Fruit fly (Drosophila melanogaster) whole organism, embryonic: ENCODE data around the gene Ufsp2.

Experiments used
- CG10366 ChIP-seq: fragments of 200-800 bp; sonication (Bioruptor generic); IDR thresholded peaks from 2 replicates; pipeline ENCODE4 v1.3.6; 2022; ENCODE audit warnings: missing biosample characterization, missing genetic modification characterization
- CG11456 ChIP-seq: fragments of 200-800 bp; sonication (Bioruptor generic); IDR thresholded peaks from 3 replicates; pipeline ENCODE4 v1.3.6; 2022; ENCODE audit warnings: missing biosample characterization, missing genetic modification characterization
- CG12769 ChIP-seq: fragments of 200-800 bp; sonication (Bioruptor generic); optimal IDR thresholded peaks from 2 replicates; lab custom pipeline; 2019; ENCODE audit warnings: missing biosample characterization, mild to moderate bottlenecking, missing genetic modification characterization, moderate library complexity
- CG13123 ChIP-seq: fragments of 200-800 bp; sonication (Bioruptor generic); optimal IDR thresholded peaks from 2 replicates; lab custom pipeline; 2016; ENCODE audit warnings: missing biosample characterization, missing genetic modification characterization
- CG14441 ChIP-seq: fragments of 200-800 bp; sonication (Bioruptor generic); IDR thresholded peaks from 2 replicates; pipeline ENCODE4 v1.3.6; 2022; ENCODE audit warnings: missing biosample characterization, missing genetic modification characterization
- CG17612 ChIP-seq: fragments of 200-800 bp; sonication (Bioruptor generic); IDR thresholded peaks from 2 replicates; pipeline ENCODE4 v1.3.6; 2022; ENCODE audit warnings: missing biosample characterization, missing genetic modification characterization
- CG17912 ChIP-seq: fragments of 200-800 bp; sonication (Bioruptor generic); optimal IDR thresholded peaks from 2 replicates; lab custom pipeline; 2018; ENCODE audit warnings: missing biosample characterization, mild to moderate bottlenecking, missing genetic modification characterization
- CG3065 ChIP-seq: fragments of 200-800 bp; sonication (Bioruptor generic); optimal IDR thresholded peaks from 2 replicates; lab custom pipeline; 2016; ENCODE audit warnings: missing biosample characterization, missing genetic modification characterization
- CG31365 ChIP-seq: fragments of 200-800 bp; sonication (Bioruptor generic); optimal IDR thresholded peaks from 2 replicates; lab custom pipeline; 2018; ENCODE audit warnings: missing biosample characterization, mild to moderate bottlenecking, missing genetic modification characterization
- CG34422 ChIP-seq: fragments of 200-800 bp; sonication (Bioruptor generic); IDR thresholded peaks from 3 replicates; pipeline ENCODE4 v1.3.6; 2022; ENCODE audit warnings: missing biosample characterization, missing genetic modification characterization
- CG4424 ChIP-seq: fragments of 200-800 bp; sonication (Bioruptor generic); optimal IDR thresholded peaks from 3 replicates; lab custom pipeline; 2016; ENCODE audit warnings: missing biosample characterization, missing genetic modification characterization
- CG4820 ChIP-seq: fragments of 200-800 bp; sonication (Bioruptor generic); optimal IDR thresholded peaks from 3 replicates; lab custom pipeline; 2016; ENCODE audit warnings: missing biosample characterization, missing genetic modification characterization
- CG4854 ChIP-seq: fragments of 200-800 bp; sonication (Bioruptor generic); optimal IDR thresholded peaks from 2 replicates; lab custom pipeline; 2016; ENCODE audit warnings: missing biosample characterization, missing genetic modification characterization, inconsistent platforms
- CG7839 ChIP-seq: fragments of 200-800 bp; sonication (Bioruptor generic); optimal IDR thresholded peaks from 3 replicates; lab custom pipeline; 2018; ENCODE audit warnings: missing biosample characterization, mild to moderate bottlenecking, missing genetic modification characterization, moderate library complexity
- CG8290 ChIP-seq, 3 experiments: fragments of 200-800 bp; sonication (Bioruptor generic); optimal IDR thresholded peaks; 2 replicates each; lab custom pipeline; 2016 to 2019; ENCODE audit warnings: missing biosample characterization in 3 of 3, missing genetic modification characterization in 3 of 3, mild to moderate bottlenecking in 2 of 3, moderate library complexity in 1 of 3
- CG8765 ChIP-seq: fragments of 200-800 bp; sonication (Bioruptor generic); IDR thresholded peaks from 2 replicates; pipeline ENCODE4 v1.3.6; 2022; ENCODE audit warnings: missing biosample characterization, missing genetic modification characterization
- CG9609 ChIP-seq: fragments of 200-800 bp; sonication (Bioruptor generic); optimal IDR thresholded peaks from 3 replicates; lab custom pipeline; 2016; ENCODE audit warnings: missing biosample characterization, missing genetic modification characterization
- CHES-1-like ChIP-seq: fragments of 200-800 bp; sonication (Bioruptor generic); optimal IDR thresholded peaks from 2 replicates; lab custom pipeline; 2016; ENCODE audit warnings: missing biosample characterization, missing genetic modification characterization
- CkIIα-i1 ChIP-seq: fragments of 200-800 bp; sonication (Bioruptor generic); IDR thresholded peaks from 2 replicates; pipeline ENCODE4 v1.3.6; 2022; ENCODE audit warnings: missing biosample characterization, missing genetic modification characterization
- Dek ChIP-seq: fragments of 200-800 bp; sonication (Bioruptor generic); optimal IDR thresholded peaks from 3 replicates; lab custom pipeline; 2019; ENCODE audit warnings: missing biosample characterization, mild to moderate bottlenecking, missing genetic modification characterization, moderate library complexity
- Gug ChIP-seq: fragments of 200-800 bp; sonication (Bioruptor generic); IDR thresholded peaks from 4 replicates; pipeline ENCODE4 v1.3.6; 2022; ENCODE audit warnings: missing biosample characterization, missing genetic modification characterization
- HHEX ChIP-seq: fragments of 200-800 bp; sonication (Bioruptor generic); optimal IDR thresholded peaks from 3 replicates; lab custom pipeline; 2017; ENCODE audit warnings: missing biosample characterization, mild to moderate bottlenecking, missing genetic modification characterization, missing genetic modification reagents
- Hmx ChIP-seq: fragments of 200-800 bp; sonication (Bioruptor generic); optimal IDR thresholded peaks from 2 replicates; lab custom pipeline; 2016; ENCODE audit warnings: missing biosample characterization, missing genetic modification characterization
- Spps ChIP-seq: fragments of 200-800 bp; sonication (Bioruptor generic); optimal IDR thresholded peaks from 2 replicates; lab custom pipeline; 2018; ENCODE audit warnings: missing biosample characterization, mild to moderate bottlenecking, missing genetic modification characterization
- Stat92E ChIP-seq, 3 experiments: fragments of >200 bp in 2 of 3; fragments of 200-800 bp in 1 of 3; sonication (Bioruptor generic) in 1 of 3; optimal IDR thresholded peaks; 2 replicates each; lab custom pipeline; 2017 to 2019; ENCODE audit warnings: missing biosample characterization in 3 of 3, missing genetic modification characterization in 3 of 3, mild to moderate bottlenecking in 1 of 3, moderate library complexity in 1 of 3
- Usf ChIP-seq: fragments of 200-800 bp; sonication (Bioruptor generic); optimal IDR thresholded peaks from 2 replicates; lab custom pipeline; 2017; ENCODE audit warnings: missing genotype, missing biosample characterization, missing genetic modification characterization
- ato ChIP-seq: fragments of 200-800 bp; sonication (Bioruptor generic); IDR thresholded peaks from 2 replicates; pipeline ENCODE4 v1.3.6; 2022; ENCODE audit warnings: missing biosample characterization, missing genetic modification characterization; ENCODE audit not compliant: partially characterized antibody
- cwo ChIP-seq: fragments of 200-800 bp; sonication (Bioruptor generic); optimal IDR thresholded peaks from 3 replicates; lab custom pipeline; 2017; ENCODE audit warnings: missing biosample characterization, missing genetic modification characterization, mild to moderate bottlenecking, moderate library complexity, missing genetic modification reagents
- dati ChIP-seq: fragments of 200-800 bp; sonication (Bioruptor generic); IDR thresholded peaks from 2 replicates; pipeline ENCODE4 v1.3.6; 2022; ENCODE audit warnings: missing biosample characterization, missing genetic modification characterization
- en ChIP-seq: fragments of 200-800 bp; sonication (Bioruptor generic); optimal IDR thresholded peaks from 2 replicates; lab custom pipeline; 2016; ENCODE audit warnings: missing biosample characterization, missing genetic modification characterization
- fd3F ChIP-seq: fragments of 200-800 bp; sonication (Bioruptor generic); optimal IDR thresholded peaks from 2 replicates; lab custom pipeline; 2018; ENCODE audit warnings: missing biosample characterization, mild to moderate bottlenecking, missing genetic modification characterization, moderate library complexity
- fd96Cb ChIP-seq: fragments of 200-800 bp; sonication (Bioruptor generic); optimal IDR thresholded peaks from 2 replicates; lab custom pipeline; 2018; ENCODE audit warnings: missing biosample characterization, mild to moderate bottlenecking, missing genetic modification characterization, moderate library complexity
- insv ChIP-seq, 2 experiments: fragments of 200-800 bp; sonication (Bioruptor generic); optimal IDR thresholded peaks; 3 replicates each; lab custom pipeline; 2016 to 2018; ENCODE audit warnings: missing biosample characterization in 2 of 2, missing genetic modification characterization in 2 of 2
- lab ChIP-seq: fragments of 200-800 bp; sonication (Bioruptor generic); optimal IDR thresholded peaks from 3 replicates; lab custom pipeline; 2017; ENCODE audit warnings: missing biosample characterization, missing genetic modification characterization, mild to moderate bottlenecking, moderate library complexity, missing genetic modification reagents
- lilli ChIP-seq: fragments of 200-800 bp; sonication (Bioruptor generic); optimal IDR thresholded peaks from 3 replicates; lab custom pipeline; 2016; ENCODE audit warnings: missing biosample characterization, missing genetic modification characterization
- nmo ChIP-seq: fragments of 200-800 bp; sonication (Bioruptor generic); optimal IDR thresholded peaks from 2 replicates; lab custom pipeline; 2018; ENCODE audit warnings: missing biosample characterization, mild to moderate bottlenecking, missing genetic modification characterization, moderate library complexity
- odd ChIP-seq: fragments of 200-800 bp; sonication (Bioruptor generic); optimal IDR thresholded peaks from 2 replicates; lab custom pipeline; 2017; ENCODE audit warnings: missing biosample characterization, mild to moderate bottlenecking, missing genetic modification characterization
- onecut ChIP-seq: fragments of 200-800 bp; sonication (Bioruptor generic); IDR thresholded peaks from 2 replicates; pipeline ENCODE4 v1.3.6; 2022; ENCODE audit warnings: missing biosample characterization, missing genetic modification characterization
- pb ChIP-seq: fragments of 200-800 bp; sonication (Bioruptor generic); optimal IDR thresholded peaks from 3 replicates; lab custom pipeline; 2016; ENCODE audit warnings: missing biosample characterization, missing genetic modification characterization
- pzg ChIP-seq: fragments of 200-800 bp; sonication (Bioruptor generic); optimal IDR thresholded peaks from 3 replicates; lab custom pipeline; 2018; ENCODE audit warnings: missing biosample characterization, mild to moderate bottlenecking, missing genetic modification characterization, moderate library complexity
- rib ChIP-seq: fragments of 200-800 bp; sonication (Bioruptor generic); IDR thresholded peaks from 2 replicates; pipeline ENCODE4 v1.3.6; 2022; ENCODE audit warnings: missing biosample characterization, missing genetic modification characterization
- sna ChIP-seq: fragments of 200-800 bp; sonication (Bioruptor generic); IDR thresholded peaks from 2 replicates; pipeline ENCODE4 v1.3.6; 2022; ENCODE audit warnings: missing biosample characterization, missing genetic modification characterization; ENCODE audit not compliant: partially characterized antibody
- stwl ChIP-seq: fragments of 200-800 bp; sonication (Bioruptor generic); optimal IDR thresholded peaks from 3 replicates; lab custom pipeline; 2018; ENCODE audit warnings: missing biosample characterization, mild to moderate bottlenecking, missing genetic modification characterization, moderate library complexity
- tap ChIP-seq: fragments of 200-800 bp; optimal IDR thresholded peaks from 3 replicates; lab custom pipeline; 2019; ENCODE audit warnings: missing biosample characterization, mild to moderate bottlenecking, missing genetic modification characterization, moderate library complexity
- tgo ChIP-seq: fragments of 200-800 bp; sonication (Bioruptor generic); IDR thresholded peaks from 3 replicates; pipeline ENCODE4 v1.3.6; 2022; ENCODE audit warnings: missing biosample characterization, missing genetic modification characterization
- trem ChIP-seq: fragments of 200-800 bp; optimal IDR thresholded peaks from 3 replicates; lab custom pipeline; 2019; ENCODE audit warnings: missing biosample characterization, mild to moderate bottlenecking, missing genetic modification characterization, moderate library complexity
- twi ChIP-seq: fragments of 200-800 bp; optimal IDR thresholded peaks from 2 replicates; lab custom pipeline; 2019; ENCODE audit warnings: missing biosample characterization, mild to moderate bottlenecking, missing genetic modification characterization, moderate library complexity
- unc-4 ChIP-seq: fragments of 200-800 bp; sonication (Bioruptor generic); IDR thresholded peaks from 2 replicates; pipeline ENCODE4 v1.3.6; 2022; ENCODE audit warnings: missing biosample characterization, missing genetic modification characterization; ENCODE audit not compliant: partially characterized antibody
- vvl ChIP-seq: fragments of 200-800 bp; sonication (Bioruptor generic); IDR thresholded peaks from 2 replicates; pipeline ENCODE4 v1.3.6; 2022; ENCODE audit warnings: missing biosample characterization, missing genetic modification characterization

The Ufsp2 gene

dm6 chr3L:15588514-15589138 is 12.3 kb downstream of the Ufsp2 start, which contains the start of gene RhoGAP71E (continued):
- TF ChIP-seq Dek (tag; lab: Kevin White, UChicago) (peak; percentile 11), onecut (GFP tag; lab: Robert Waterston, UW) (peak; percentile 46), tap (tag; lab: Kevin White, UChicago) (peak; percentile 49), CG12769 (tag; lab: Kevin White, UChicago) (peak; percentile 21), Usf (GFP tag; lab: Kevin White, UChicago) (no peak), tgo (GFP tag; lab: Robert Waterston, UW) (no peak; the same call in 2 of the 3 replicates), CG31365 (peak; percentile 52), CG7839 (tag; lab: Kevin White, UChicago) (peak; percentile 44), HHEX (GFP tag; lab: Kevin White, UChicago) (peak; percentile 62), CG34422 (GFP tag; lab: Robert Waterston, UW) (no peak; the same call in 1 of the 3 replicates), sna (no peak), rib (GFP tag; lab: Robert Waterston, UW) (peak; percentile 54), Spps (tag; lab: Kevin White, UChicago) (no peak), CG13123 (peak; percentile 7), CG3065 (no peak), CG10366 (GFP tag; lab: Robert Waterston, UW) (peak; percentile 66), ato (peak; percentile 52; the same call in 1 of the 2 replicates), CkIIα-i1 (no peak), CG4820 (GFP tag; lab: Kevin White, UChicago) (no peak), insv (GFP tag; optimal IDR thresholded peaks at IDR 0.05; lab: Kevin White, UChicago) (no peak), Gug (GFP tag; lab: Robert Waterston, UW) (no peak), CHES-1-like (peak; percentile 23), vvl (GFP tag; lab: Robert Waterston, UW) (peak; percentile 67), CG4854 (GFP tag; lab: Kevin White, UChicago) (no peak), CG9609 (no peak), nmo (GFP tag; lab: Kevin White, UChicago) (no peak), CG8290 (GFP tag; optimal IDR thresholded peaks at IDR 0.05; lab: Kevin White, UChicago) (no peak), CG8290 (tag; optimal IDR thresholded peaks at IDR 0.05; lab: Kevin White, UChicago) (peak in 1 of 2 experiments; percentile 85), Stat92E (GFP tag; optimal IDR thresholded peaks at IDR 0.05; lab: Kevin White, UChicago) (peak in 1 of 3 experiments; percentile 80), unc-4 (peak; percentile 46; the same call in 1 of the 2 replicates), en (GFP tag; lab: Kevin White, UChicago) (no peak), CG14441 (GFP tag; lab: Robert Waterston, UW) (no peak), cwo (GFP tag; lab: Kevin White, UChicago) (peak; percentile 45), pzg (peak; percentile 91), fd3F (no peak), fd96Cb (tag; lab: Kevin White, UChicago) (peak; percentile 31), lilli (peak; percentile 39), trem (tag; lab: Kevin White, UChicago) (peak; percentile 59), Hmx (GFP tag; lab: Kevin White, UChicago) (no peak), twi (tag; lab: Kevin White, UChicago) (no peak), CG17612 (GFP tag; lab: Robert Waterston, UW) (no peak), odd (GFP tag; lab: Kevin White, UChicago) (peak; percentile 48), stwl (tag; lab: Kevin White, UChicago) (no peak), lab (GFP tag; lab: Kevin White, UChicago) (peak; percentile 64), CG8765 (GFP tag; lab: Robert Waterston, UW) (no peak), CG17912 (GFP tag; lab: Kevin White, UChicago) (peak; percentile 66), CG11456 (GFP tag; lab: Robert Waterston, UW) (0 out of 3 replicates have a peak, but pooled peaks have one; percentile 54), dati (no peak), CG4424 (GFP tag; lab: Kevin White, UChicago) (no peak), pb (peak; percentile 40)
